Worm (Caenorhabditis elegans) whole organism, late embryonic: ENCODE measurements around the gene gpcp-2.

Experiments used
- C38D4.7 ChIP-seq: fragments of 200-800 bp; sonication (Bioruptor generic); optimal IDR thresholded peaks from 2 replicates; lab custom pipeline; 2018; ENCODE audit warnings: mild to moderate bottlenecking, missing genetic modification characterization, moderate library complexity, missing compliant biosample characterization
- F13H6.1 ChIP-seq: sonication (generic microtip); optimal IDR thresholded peaks from 2 replicates; lab custom pipeline; 2016; ENCODE audit warnings: missing genetic modification characterization, missing compliant biosample characterization
- Y22D7AL.16 ChIP-seq: sonication (generic microtip); optimal IDR thresholded peaks from 2 replicates; lab custom pipeline; 2016; ENCODE audit warnings: missing genetic modification characterization, missing compliant biosample characterization
- ama-1 ChIP-seq: fragments of 150-350 bp; optimal IDR thresholded peaks from 2 replicates; lab custom pipeline; 2014
- ceh-14 ChIP-seq: sonication (generic microtip); optimal IDR thresholded peaks from 2 replicates; lab custom pipeline; 2016; ENCODE audit warnings: missing genotype, missing genetic modification characterization, missing compliant biosample characterization
- ceh-18 ChIP-seq: sonication (generic microtip); optimal IDR thresholded peaks from 2 replicates; lab custom pipeline; 2016; ENCODE audit warnings: missing genetic modification characterization, missing compliant biosample characterization
- ceh-2 ChIP-seq: sonication (generic microtip); optimal IDR thresholded peaks from 2 replicates; lab custom pipeline; 2016; ENCODE audit warnings: missing genotype, missing genetic modification characterization, missing compliant biosample characterization
- ceh-30 ChIP-seq: fragments of 150-350 bp; optimal IDR thresholded peaks from 2 replicates; lab custom pipeline; 2014; ENCODE audit warnings: missing biosample characterization, missing genetic modification characterization
- ceh-31 ChIP-seq: sonication (generic microtip); optimal IDR thresholded peaks from 2 replicates; lab custom pipeline; 2016; ENCODE audit warnings: missing genetic modification characterization, missing compliant biosample characterization
- ceh-34 ChIP-seq: sonication (generic microtip); optimal IDR thresholded peaks from 2 replicates; lab custom pipeline; 2016; ENCODE audit warnings: mild to moderate bottlenecking, missing genetic modification characterization, missing compliant biosample characterization
- ceh-45 ChIP-seq: fragments of 200-800 bp; sonication (Bioruptor generic); IDR thresholded peaks from 2 replicates; pipeline ENCODE4 v1.3.6; 2022; ENCODE audit warnings: missing genetic modification reagents, missing genetic modification characterization, missing compliant biosample characterization
- ceh-6 ChIP-seq: fragments of 200-800 bp; sonication (Bioruptor generic); optimal IDR thresholded peaks from 2 replicates; lab custom pipeline; 2018; ENCODE audit warnings: mild to moderate bottlenecking, missing genetic modification characterization, missing compliant biosample characterization
- dmd-4 ChIP-seq: sonication (generic microtip); optimal IDR thresholded peaks from 2 replicates; lab custom pipeline; 2016; ENCODE audit warnings: borderline replicate concordance, missing genetic modification characterization, missing compliant biosample characterization
- dve-1 ChIP-seq: sonication (generic microtip); optimal IDR thresholded peaks from 2 replicates; lab custom pipeline; 2017; ENCODE audit warnings: antibody characterized with exemption, mild to moderate bottlenecking, missing genetic modification characterization, missing compliant biosample characterization
- elt-4 ChIP-seq: sonication (generic microtip); optimal IDR thresholded peaks from 2 replicates; lab custom pipeline; 2016; ENCODE audit warnings: missing genetic modification characterization, missing compliant biosample characterization
- ets-4 ChIP-seq: sonication (generic microtip); optimal IDR thresholded peaks from 2 replicates; lab custom pipeline; 2016; ENCODE audit warnings: missing genetic modification characterization, missing compliant biosample characterization
- fkh-6 ChIP-seq: sonication (generic microtip); optimal IDR thresholded peaks from 2 replicates; lab custom pipeline; 2016; ENCODE audit warnings: missing genetic modification characterization, missing compliant biosample characterization
- gmeb-2 ChIP-seq: sonication (generic microtip); optimal IDR thresholded peaks from 2 replicates; lab custom pipeline; 2016; ENCODE audit warnings: missing genetic modification characterization, inconsistent platforms, missing compliant biosample characterization
- hlh-30 ChIP-seq: sonication (generic microtip); optimal IDR thresholded peaks from 2 replicates; lab custom pipeline; 2017; ENCODE audit warnings: antibody characterized with exemption, missing genetic modification characterization, missing compliant biosample characterization; ENCODE audit not compliant: insufficient read depth
- hlh-6 ChIP-seq: sonication (generic microtip); optimal IDR thresholded peaks from 2 replicates; lab custom pipeline; 2016; ENCODE audit warnings: missing genotype, missing genetic modification characterization, missing compliant biosample characterization
- hlh-8 ChIP-seq: sonication (generic microtip); optimal IDR thresholded peaks from 2 replicates; lab custom pipeline; 2016; ENCODE audit warnings: missing genotype, missing genetic modification characterization, missing compliant biosample characterization
- lin-11 ChIP-seq: fragments of 200-800 bp; sonication (Bioruptor generic); optimal IDR thresholded peaks from 2 replicates; lab custom pipeline; 2018; ENCODE audit warnings: mild to moderate bottlenecking, missing genetic modification characterization, missing compliant biosample characterization
- mec-3 ChIP-seq: sonication (generic microtip); optimal IDR thresholded peaks from 2 replicates; lab custom pipeline; 2016; ENCODE audit warnings: borderline replicate concordance, missing genetic modification characterization, missing compliant biosample characterization
- nfya-1 ChIP-seq: sonication (generic microtip); optimal IDR thresholded peaks from 2 replicates; lab custom pipeline; 2017; ENCODE audit warnings: missing genetic modification characterization, mild to moderate bottlenecking, missing compliant biosample characterization, antibody characterized with exemption, moderate library complexity
- nhr-11 ChIP-seq: fragments of 150-350 bp; optimal IDR thresholded peaks from 2 replicates; lab custom pipeline; 2014; ENCODE audit warnings: missing biosample characterization, missing genetic modification characterization
- npax-4 ChIP-seq: sonication (generic microtip); optimal IDR thresholded peaks from 2 replicates; lab custom pipeline; 2016; ENCODE audit warnings: missing genetic modification characterization, missing compliant biosample characterization
- pag-3 ChIP-seq: sonication (generic microtip); optimal IDR thresholded peaks from 2 replicates; lab custom pipeline; 2016; ENCODE audit warnings: missing compliant biosample characterization, missing genetic modification characterization, borderline replicate concordance
- pat-9 ChIP-seq: fragments of 200-800 bp; sonication (Bioruptor generic); optimal IDR thresholded peaks from 2 replicates; lab custom pipeline; 2018; ENCODE audit warnings: mild to moderate bottlenecking, missing genetic modification characterization, moderate library complexity, missing compliant biosample characterization
- pax-1 ChIP-seq: fragments of 150-350 bp; optimal IDR thresholded peaks from 2 replicates; lab custom pipeline; 2014; ENCODE audit warnings: missing biosample characterization, missing genetic modification characterization
- pha-4 ChIP-seq: fragments of 150-350 bp; optimal IDR thresholded peaks from 2 replicates; lab custom pipeline; 2018; ENCODE audit warnings: missing biosample characterization, missing genetic modification reagents, missing genetic modification characterization
- rnt-1 ChIP-seq: sonication (generic microtip); optimal IDR thresholded peaks from 2 replicates; lab custom pipeline; 2016; ENCODE audit warnings: missing genetic modification characterization, missing compliant biosample characterization
- sdc-2 ChIP-seq: sonication (generic microtip); optimal IDR thresholded peaks from 2 replicates; lab custom pipeline; 2016; ENCODE audit warnings: missing genotype, missing genetic modification characterization, missing compliant biosample characterization
- sox-2 ChIP-seq: fragments of 200-800 bp; sonication (Bioruptor generic); IDR thresholded peaks from 2 replicates; pipeline ENCODE4 v1.3.6; 2022; ENCODE audit warnings: missing genetic modification reagents, missing genetic modification characterization, missing compliant biosample characterization
- syd-9 ChIP-seq: sonication (generic microtip); optimal IDR thresholded peaks from 2 replicates; lab custom pipeline; 2016; ENCODE audit warnings: mild to moderate bottlenecking, missing genetic modification characterization, moderate library complexity, missing compliant biosample characterization
- tbx-2 ChIP-seq: sonication (generic microtip); optimal IDR thresholded peaks from 2 replicates; lab custom pipeline; 2016; ENCODE audit warnings: missing genetic modification characterization, missing compliant biosample characterization
- unc-3 ChIP-seq, 2 experiments: fragments of 200-800 bp in 1 of 2; sonication (Bioruptor generic) in 1 of 2; sonication (generic microtip) in 1 of 2; conservative IDR thresholded peaks in 1 of 2; optimal IDR thresholded peaks in 1 of 2; 2 replicates each; pipeline versions ENCODE4 v1.3.6 to Lab custom; 2016 to 2022; ENCODE audit warnings: missing compliant biosample characterization in 2 of 2, missing genetic modification characterization in 2 of 2, missing genetic modification reagents in 1 of 2
- unc-55 ChIP-seq: sonication (generic microtip); optimal IDR thresholded peaks from 2 replicates; lab custom pipeline; 2017; ENCODE audit warnings: missing biosample characterization, missing genetic modification reagents, missing genetic modification characterization
- zip-5 ChIP-seq: sonication (generic microtip); optimal IDR thresholded peaks from 2 replicates; lab custom pipeline; 2016; ENCODE audit warnings: missing genetic modification characterization, missing compliant biosample characterization

Gene gpcp-2

DNA sequence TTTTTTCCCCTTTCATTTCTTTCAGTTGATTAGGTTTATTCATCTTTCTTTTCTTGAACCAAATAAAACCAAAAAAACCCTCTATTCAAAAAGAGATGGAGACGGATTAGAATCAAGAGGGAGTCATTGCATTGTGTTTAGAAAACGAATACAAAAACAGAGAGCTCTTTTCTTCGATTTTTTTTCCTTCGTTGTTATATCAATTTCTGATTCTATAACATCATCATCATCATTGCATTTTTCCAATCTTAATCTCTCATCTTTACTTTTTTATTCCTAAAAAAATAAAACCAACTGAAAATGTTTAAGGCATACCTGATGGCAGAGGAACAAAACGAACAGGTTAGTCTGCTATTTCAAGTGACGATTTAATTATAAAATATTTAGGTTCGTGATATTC lies 14.4 kb downstream of the gpcp-2 start, which contains the start of gene T05H10.8:
T05H10.8 (plus strand) TSS at position 301 of the 400 bp plus-strand sequence.
- TF ChIP-seq fkh-6 (tag; lab: Kevin White, UChicago) (no peak), ceh-2 (tag; lab: Kevin White, UChicago) (no peak), nfya-1 (tag; lab: Kevin White, UChicago) (no peak), mec-3 (tag; lab: Kevin White, UChicago) (no peak), ceh-14 (tag; lab: Kevin White, UChicago) (no peak), pat-9 (no peak)

DNA sequence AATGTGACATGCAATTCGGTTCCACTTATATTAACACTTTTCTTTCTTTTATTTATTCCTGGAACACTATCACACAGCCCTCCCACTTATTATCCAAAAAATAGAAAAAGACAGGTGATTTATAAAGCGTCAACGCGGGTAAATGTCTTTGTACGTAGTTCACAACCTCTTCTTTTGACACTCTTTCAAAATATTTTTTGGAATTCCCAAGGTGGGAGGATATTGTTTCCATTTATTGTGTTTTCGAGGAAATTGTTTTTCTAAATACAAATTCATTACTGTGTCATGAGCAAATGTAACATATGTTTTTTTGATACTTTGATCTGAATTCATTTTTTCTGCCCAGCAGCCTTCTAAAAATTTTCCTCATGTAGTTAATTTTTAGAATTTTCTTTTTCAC lies 15.3 kb downstream of the gpcp-2 start:
- TF ChIP-seq pag-3 (tag; lab: Kevin White, UChicago): no peak
- no peak for TF ChIP-seq ceh-31
- no peak for TF ChIP-seq pha-4
- TF ChIP-seq unc-55: no peak
- TF ChIP-seq lin-11 (tag; lab: Kevin White, UChicago): no peak
- no peak for TF ChIP-seq npax-4 (tag; lab: Kevin White, UChicago)
- no peak for TF ChIP-seq ama-1 (lab: Kevin White, UChicago)
- TF ChIP-seq F13H6.1: no peak
- TF ChIP-seq nfya-1 (tag; lab: Kevin White, UChicago): no peak
- TF ChIP-seq syd-9 (tag; lab: Kevin White, UChicago): no peak
- TF ChIP-seq zip-5: no peak
- no peak for TF ChIP-seq unc-3 (GFP tag; conservative IDR thresholded peaks at IDR 0.05; lab: Robert Waterston, UW)
- no peak for TF ChIP-seq unc-3 (tag; optimal IDR thresholded peaks at IDR 0.05; lab: Kevin White, UChicago)
- no peak for TF ChIP-seq fkh-6 (tag; lab: Kevin White, UChicago)
- TF ChIP-seq ets-4 (tag; lab: Kevin White, UChicago): no peak
- TF ChIP-seq hlh-6 (tag; lab: Kevin White, UChicago): no peak
- TF ChIP-seq sox-2 (GFP tag; lab: Robert Waterston, UW): no peak
- TF ChIP-seq rnt-1: no peak
- no peak for TF ChIP-seq nhr-11
- no peak for TF ChIP-seq sdc-2 (tag; lab: Kevin White, UChicago)

DNA sequence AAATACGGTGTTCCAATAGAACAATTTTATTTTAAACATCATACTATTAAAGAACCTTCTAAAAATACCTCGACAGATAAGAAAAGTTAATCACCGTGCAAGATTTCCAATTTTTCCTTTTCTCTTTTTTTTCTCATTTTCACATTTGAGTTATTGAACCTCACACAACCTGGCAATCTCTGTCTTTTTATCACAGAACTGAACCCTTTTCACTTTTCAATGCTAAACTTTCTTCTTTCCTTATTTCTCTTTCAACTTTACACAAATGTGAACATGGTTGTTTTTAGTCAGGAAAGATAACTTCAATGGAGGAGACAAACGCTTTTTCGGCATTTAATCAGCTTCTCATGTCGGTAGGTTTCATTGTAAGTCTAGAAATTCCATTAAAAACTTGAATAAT lies 20.3 kb downstream of the gpcp-2 start, which contains the start of gene T05H10.4:
T05H10.4 (plus strand) TSS at position 301 of the 400 bp plus-strand sequence.
- TF ChIP-seq ceh-30 (tag; lab: Kevin White, UChicago): no peak
- TF ChIP-seq C38D4.7 (GFP tag; lab: Kevin White, UChicago): no peak
- TF ChIP-seq tbx-2 (tag; lab: Kevin White, UChicago): no peak
- no peak for TF ChIP-seq dmd-4 (tag; lab: Kevin White, UChicago)
- no peak for TF ChIP-seq ceh-45 (GFP tag; lab: Robert Waterston, UW)
- no peak for TF ChIP-seq pax-1 (tag; lab: Kevin White, UChicago)
- TF ChIP-seq ceh-34: no peak
- TF ChIP-seq mec-3 (tag; lab: Kevin White, UChicago): no peak
- no peak for TF ChIP-seq elt-4 (tag; lab: Kevin White, UChicago)
- no peak for TF ChIP-seq hlh-30 (tag; lab: Kevin White, UChicago)
- no peak for TF ChIP-seq ceh-18 (tag; lab: Kevin White, UChicago)

DNA sequence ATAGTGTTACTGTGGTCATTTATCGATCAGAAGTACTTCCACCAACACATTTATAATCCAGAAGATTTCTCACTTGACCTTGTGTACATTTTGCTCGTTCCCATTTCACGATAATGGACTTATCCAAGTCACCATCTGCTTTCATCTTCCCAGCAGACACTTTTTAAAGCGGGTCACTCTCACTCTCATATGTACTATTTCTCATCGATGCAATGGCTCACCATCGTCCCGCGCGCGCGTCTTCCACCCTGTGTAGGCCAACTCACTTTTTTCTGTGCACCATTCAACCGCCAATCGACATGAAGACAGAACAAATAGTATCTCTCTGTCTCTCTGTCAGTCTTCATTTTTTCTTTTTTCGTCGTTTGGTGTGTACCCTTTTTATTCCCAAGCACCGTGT lies 21.0 kb downstream of the gpcp-2 start:
- TF ChIP-seq ceh-31: no peak
- TF ChIP-seq nhr-11: no peak
- TF ChIP-seq elt-4 (tag; lab: Kevin White, UChicago): no peak
- no peak for TF ChIP-seq Y22D7AL.16 (tag; lab: Kevin White, UChicago)
- no peak for TF ChIP-seq dve-1 (tag; lab: Kevin White, UChicago)
- TF ChIP-seq npax-4 (tag; lab: Kevin White, UChicago): no peak
- TF ChIP-seq dmd-4 (tag; lab: Kevin White, UChicago): no peak
- no peak for TF ChIP-seq ceh-6 (GFP tag; lab: Kevin White, UChicago)
- no peak for TF ChIP-seq hlh-8 (tag; lab: Kevin White, UChicago)
- no peak for TF ChIP-seq ama-1 (lab: Kevin White, UChicago)
- TF ChIP-seq zip-5: no peak
- TF ChIP-seq gmeb-2 (tag; lab: Kevin White, UChicago): no peak
- TF ChIP-seq hlh-6 (tag; lab: Kevin White, UChicago): no peak
- no peak for TF ChIP-seq sdc-2 (tag; lab: Kevin White, UChicago)
- no peak for TF ChIP-seq ceh-14 (tag; lab: Kevin White, UChicago)
